Fruit fly (Drosophila melanogaster): ENCODE data around the gene CG12438.

CG12438 gene

dm6 chr2L:8794151-8794550 is 42.1 kb downstream of the CG12438 start:
- TF ChIP-seq noc (tag; optimal IDR thresholded peaks at IDR 0.05): no peak

dm6 chr2L:8799009-8799408 is 46.9 kb downstream of the CG12438 start:
- no peak for TF ChIP-seq noc (tag; optimal IDR thresholded peaks at IDR 0.05)

All from whole organism, larva.